Fruit fly (Drosophila melanogaster) whole organism, larva: ENCODE measurements around the gene futsch.

Experiments
- noc ChIP-seq: fragments of 200-800 bp; sonication (Bioruptor generic); optimal IDR thresholded peaks from 3 replicates; lab custom pipeline; 2019; ENCODE audit warnings: missing biosample characterization, mild to moderate bottlenecking, missing genetic modification characterization, moderate library complexity

The futsch gene

dm6 chrX:1397649-1398454 is 11.0 kb upstream of the futsch start:
- TF ChIP-seq noc (tag; lab: Kevin White, UChicago): no peak

DNA sequence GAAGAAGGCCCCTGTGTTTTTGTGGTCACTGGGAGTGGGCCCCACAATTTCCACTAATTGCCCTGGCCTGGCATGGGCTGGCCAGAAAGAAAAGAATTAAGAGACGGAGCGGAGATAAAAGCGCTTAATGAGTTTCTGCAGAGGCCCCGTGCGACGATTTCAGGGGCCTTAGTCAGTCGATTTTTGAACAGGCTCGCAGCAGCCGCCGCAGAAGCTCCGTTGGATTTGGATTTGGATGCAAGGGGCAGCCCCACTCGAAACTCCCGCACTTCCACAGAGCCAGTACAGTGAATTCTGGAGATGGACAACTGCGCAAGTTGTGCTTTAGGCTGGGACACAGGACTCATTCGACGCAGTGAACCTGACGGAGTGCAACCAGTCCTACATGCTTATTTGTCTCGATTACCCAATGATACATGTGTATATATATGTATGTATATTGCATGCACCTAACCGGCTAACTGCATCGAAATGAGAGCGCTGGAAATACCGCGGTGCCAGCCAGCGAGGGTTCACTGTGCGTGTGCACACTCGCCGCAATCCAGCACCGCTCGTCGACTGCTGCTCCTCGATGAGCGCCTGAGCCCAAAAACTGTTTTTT is 10.3 kb upstream of the futsch start:
- TF ChIP-seq noc (tag; lab: Kevin White, UChicago): no peak

dm6 chrX:1399056-1400003 is 9.5 kb upstream of the futsch start:
- no peak for TF ChIP-seq noc (tag; lab: Kevin White, UChicago)

- TF ChIP-seq noc (tag; lab: Kevin White, UChicago): no peak
Measured at dm6 chrX:1405012-1405411, 3.9 kb upstream of the futsch start.

DNA sequence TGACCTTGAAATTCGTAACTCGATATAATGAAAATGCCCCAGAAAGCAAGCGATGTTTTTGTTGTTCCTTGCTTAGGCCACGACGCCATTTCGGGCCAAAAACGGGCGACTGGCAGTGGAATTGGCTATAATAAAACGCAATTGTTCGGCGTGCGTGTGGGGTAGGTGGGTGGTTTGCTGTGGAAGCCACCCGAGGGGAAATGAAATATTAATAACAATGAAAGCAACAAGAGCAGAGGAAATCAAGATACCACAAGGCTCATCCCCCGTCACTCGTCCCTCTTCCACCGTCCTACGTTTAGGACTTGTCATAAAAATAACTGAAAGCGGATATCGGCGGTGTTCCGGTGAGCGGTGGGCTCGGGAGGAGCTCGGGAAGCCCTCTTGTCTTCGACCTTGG is 3.1 kb upstream of the futsch start:
- TF ChIP-seq noc (tag; lab: Kevin White, UChicago): no peak

dm6 chrX:1407683-1408082 is 1.2 kb upstream of the futsch start:
- no peak for TF ChIP-seq noc (tag; lab: Kevin White, UChicago)

DNA sequence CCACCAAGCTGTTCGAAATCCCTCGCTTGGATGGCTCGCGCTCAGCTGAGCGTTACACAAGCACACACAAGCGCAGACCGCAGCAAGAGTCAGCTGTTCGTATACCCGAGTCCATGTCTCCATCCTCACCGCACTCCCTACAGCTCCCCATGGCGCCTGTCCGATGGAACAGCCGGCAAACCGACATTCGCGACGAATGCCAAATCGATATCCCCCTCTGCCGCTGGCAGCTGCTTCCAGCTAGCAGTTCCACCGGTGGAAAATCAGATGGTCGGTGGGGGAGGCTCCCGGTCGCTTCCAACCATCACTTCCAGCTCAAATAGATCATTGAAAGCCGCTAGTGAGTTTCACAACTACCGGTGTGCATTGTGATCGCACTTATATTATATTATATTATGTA is 1.4 kb downstream of the futsch start:
- no peak for TF ChIP-seq noc (tag; lab: Kevin White, UChicago)

DNA sequence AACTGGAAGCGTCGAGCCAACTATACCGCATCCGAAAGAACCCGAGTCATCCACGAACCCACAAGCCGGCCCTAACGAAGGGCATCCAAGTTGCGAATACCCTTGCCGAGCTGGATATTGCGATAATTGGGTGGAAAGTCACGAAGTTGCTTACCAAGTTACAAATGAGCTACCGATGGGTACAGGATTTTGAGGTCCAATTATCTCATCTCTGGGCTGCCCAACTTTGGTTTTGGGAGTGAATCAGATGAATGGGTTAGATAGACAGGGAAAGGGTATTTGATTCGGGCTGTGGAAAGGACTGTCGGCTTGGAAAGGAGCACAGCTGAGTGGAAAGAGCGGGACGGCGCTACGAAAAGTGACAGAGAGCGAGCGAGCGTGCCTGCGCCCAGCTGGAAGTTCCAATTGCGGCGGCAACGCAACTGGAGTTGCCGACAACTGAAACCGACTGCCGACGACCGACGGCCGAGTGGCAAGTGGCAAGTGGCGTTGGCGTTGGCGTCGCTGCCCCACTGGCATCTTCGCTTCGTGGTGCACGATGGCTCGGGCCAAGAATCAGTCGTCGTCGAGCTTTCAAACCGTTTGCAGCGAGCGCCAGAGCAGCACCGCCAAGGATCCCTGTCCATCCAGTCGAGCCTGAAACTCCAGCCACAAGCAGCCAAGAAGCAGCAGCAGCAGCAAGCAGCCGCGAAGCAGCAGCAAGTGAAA is 2.5 kb downstream of the futsch start:
- TF ChIP-seq noc (tag; lab: Kevin White, UChicago): no peak

- TF ChIP-seq noc (tag; lab: Kevin White, UChicago): no peak
Measured at dm6 chrX:1414269-1414668, 5.4 kb downstream of the futsch start.

dm6 chrX:1452130-1452529 is 43.3 kb downstream of the futsch start, which contains the start of gene Gr2a:
Gene Gr2a, plus strand, starts transcription at chrX:1452430.
- no peak for TF ChIP-seq noc (tag; lab: Kevin White, UChicago)

DNA sequence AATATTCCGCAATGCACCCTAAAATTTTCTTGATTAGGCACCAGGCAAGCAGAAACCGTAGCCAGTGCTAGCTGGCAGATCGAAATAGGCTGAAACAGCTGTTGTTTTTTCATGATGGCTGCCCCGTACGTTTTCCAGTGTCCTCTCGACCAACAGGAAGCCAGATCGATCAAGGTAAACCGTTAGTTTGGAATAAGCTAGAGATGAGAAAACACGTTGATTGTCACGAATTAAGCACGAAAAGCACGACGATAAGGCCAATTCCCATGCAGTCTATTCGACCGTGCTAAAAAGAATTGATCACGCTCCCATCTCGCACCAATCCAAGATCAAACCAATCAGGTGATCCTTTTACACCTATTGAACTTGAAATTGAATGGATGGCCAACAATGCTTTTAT is 46.0 kb downstream of the futsch start:
- TF ChIP-seq noc (tag; lab: Kevin White, UChicago): no peak

DNA sequence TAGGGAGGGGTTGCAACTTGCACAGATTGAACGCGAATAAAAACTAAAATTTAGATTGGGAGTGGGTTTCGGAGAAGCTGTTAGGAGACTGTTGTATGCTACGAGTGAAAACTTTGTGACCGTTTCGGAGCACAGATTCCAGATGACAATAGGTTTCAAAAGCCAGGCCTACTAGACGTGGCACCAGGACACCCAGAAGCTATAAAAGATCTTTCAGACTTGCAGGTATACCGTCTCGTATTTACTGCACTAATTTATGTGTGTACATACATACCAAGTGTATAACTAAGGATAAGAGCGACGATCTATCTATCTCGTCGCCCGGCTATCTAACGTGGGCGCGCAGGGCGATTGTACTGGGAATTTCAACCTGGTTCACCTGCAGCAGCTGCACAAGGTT is 48.1 kb downstream of the futsch start, which contains the start of gene CG14785:
Gene CG14785 (minus strand): TSS at position 101 of the 400 bp plus-strand sequence.
- TF ChIP-seq noc (tag; lab: Kevin White, UChicago): no peak

DNA sequence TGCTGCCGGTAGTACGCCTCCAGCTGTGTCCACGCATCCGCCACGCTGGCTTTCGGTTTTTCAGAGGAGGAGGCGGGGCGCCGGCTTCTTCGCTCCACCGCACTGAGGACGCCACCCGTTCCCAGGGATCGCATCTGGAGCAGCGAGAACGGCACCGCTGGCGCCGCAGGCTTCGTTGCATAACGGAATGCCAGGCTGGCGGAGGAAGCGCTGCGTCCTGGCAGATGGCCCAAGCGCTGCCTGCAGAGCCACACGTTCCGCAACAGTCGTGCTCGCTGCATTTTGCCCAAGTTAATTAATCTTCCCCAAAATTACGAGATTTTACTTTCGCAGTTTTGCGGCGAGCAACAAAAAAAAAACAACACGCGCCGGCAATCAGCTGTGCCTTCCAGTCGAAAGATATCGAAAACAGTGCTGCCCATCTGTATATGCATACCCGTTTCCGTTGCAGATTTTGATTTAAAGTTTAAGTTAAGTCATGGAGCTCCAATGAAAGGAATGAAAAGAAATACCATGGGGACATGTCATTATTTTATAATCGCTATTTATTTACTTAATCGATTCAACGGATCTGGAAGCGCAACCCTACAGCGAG is 51.5 kb downstream of the futsch start, which contains the start of gene Lrpprc2:
Gene Lrpprc2 (minus strand): TSS at position 340 of the 595 bp plus-strand sequence.
- no peak for TF ChIP-seq noc (tag; lab: Kevin White, UChicago)

dm6 chrX:1461544-1461943 is 52.7 kb downstream of the futsch start, which contains the start of gene CG14787:
Gene CG14787, minus strand, starts transcription at chrX:1461676.
- no peak for TF ChIP-seq noc (tag; lab: Kevin White, UChicago)

DNA sequence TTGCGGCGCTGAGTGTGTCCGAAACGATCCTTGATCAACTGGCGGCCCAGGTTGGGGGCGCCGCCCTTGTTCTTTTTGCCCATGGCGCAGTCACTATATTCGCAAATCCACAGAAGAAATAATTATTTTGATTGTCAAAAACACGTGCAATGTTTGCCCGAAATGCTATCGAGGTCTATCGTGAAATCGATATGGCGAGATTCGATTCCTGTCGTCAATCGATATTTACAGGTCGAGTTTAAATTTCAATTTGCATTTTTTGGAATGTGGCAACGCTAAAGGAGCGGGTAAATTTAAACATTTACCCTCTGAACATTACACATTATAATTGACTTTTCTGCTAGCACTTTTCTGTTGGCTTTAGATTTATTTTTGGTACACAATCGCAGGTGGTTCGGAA is 55.2 kb downstream of the futsch start, which contains the start of gene Ns3:
Gene Ns3 (minus strand): TSS at position 188 of the 400 bp plus-strand sequence.
- TF ChIP-seq noc (tag; lab: Kevin White, UChicago): no peak
